Worm (Caenorhabditis elegans) whole organism, young adult: ENCODE results near the gene K02D10.3.

ENCODE experiments used
- B0261.1 ChIP-seq: sonication (generic microtip); optimal IDR thresholded peaks from 2 replicates; lab custom pipeline; 2016; ENCODE audit warnings: mild to moderate bottlenecking, missing genetic modification characterization, moderate library complexity, missing compliant biosample characterization
- D2030.7 ChIP-seq: fragments of 200-800 bp; sonication (Bioruptor generic); IDR thresholded peaks from 2 replicates; pipeline ENCODE4 v1.3.6; 2022; ENCODE audit warnings: missing genetic modification reagents, missing genetic modification characterization, missing compliant biosample characterization
- F39B2.1 ChIP-seq: fragments of 200-800 bp; sonication (Bioruptor generic); IDR thresholded peaks from 2 replicates; pipeline ENCODE4 v1.3.6; 2022; ENCODE audit warnings: missing genetic modification reagents, missing genetic modification characterization, missing compliant biosample characterization
- F52B5.7 ChIP-seq: sonication (generic microtip); optimal IDR thresholded peaks from 2 replicates; lab custom pipeline; 2016; ENCODE audit warnings: mild to moderate bottlenecking, missing genetic modification characterization, missing compliant biosample characterization
- F57C9.4 ChIP-seq: sonication (generic microtip); optimal IDR thresholded peaks from 2 replicates; lab custom pipeline; 2017; ENCODE audit warnings: mild to moderate bottlenecking, missing genetic modification characterization, missing compliant biosample characterization
- K11D2.4 ChIP-seq: fragments of 200-800 bp; sonication (Bioruptor generic); IDR thresholded peaks from 2 replicates; pipeline ENCODE4 v1.3.6; 2022; ENCODE audit warnings: missing genetic modification reagents, missing genetic modification characterization, missing compliant biosample characterization
- Y56A3A.18 ChIP-seq: fragments of 200-800 bp; sonication (Bioruptor generic); IDR thresholded peaks from 2 replicates; pipeline ENCODE4 v1.3.6; 2022; ENCODE audit warnings: missing genetic modification reagents, missing genetic modification characterization, missing compliant biosample characterization
- Y67H2A.10 ChIP-seq: fragments of 200-800 bp; sonication (Bioruptor generic); conservative IDR thresholded peaks from 2 replicates; pipeline ENCODE4 v1.3.6; 2022; ENCODE audit warnings: missing genetic modification reagents, missing genetic modification characterization, missing compliant biosample characterization
- Y79H2A.3 ChIP-seq: fragments of 200-800 bp; sonication (Bioruptor generic); conservative IDR thresholded peaks from 2 replicates; pipeline ENCODE4 v1.3.6; 2022; ENCODE audit warnings: missing genetic modification reagents, missing genetic modification characterization, missing compliant biosample characterization
- aptf-3 ChIP-seq: fragments of 200-800 bp; sonication (Bioruptor generic); IDR thresholded peaks from 2 replicates; pipeline ENCODE4 v1.3.6; 2022; ENCODE audit warnings: missing genetic modification characterization, missing compliant biosample characterization
- bed-2 ChIP-seq: fragments of 200-800 bp; sonication (Bioruptor generic); IDR thresholded peaks from 2 replicates; pipeline ENCODE4 v1.3.6; 2022; ENCODE audit warnings: missing genetic modification reagents, missing genetic modification characterization, missing compliant biosample characterization
- cebp-1 ChIP-seq, 2 experiments: fragments of 200-800 bp in 1 of 2; sonication (Bioruptor generic) in 1 of 2; sonication (generic microtip) in 1 of 2; IDR thresholded peaks in 1 of 2; optimal IDR thresholded peaks in 1 of 2; 2 replicates each; pipeline versions ENCODE4 v1.3.6 to Lab custom; 2017 to 2022; ENCODE audit warnings: missing compliant biosample characterization in 2 of 2, missing genetic modification characterization in 2 of 2, mild to moderate bottlenecking in 1 of 2, missing genetic modification reagents in 1 of 2, moderate library complexity in 1 of 2
- ceh-27 ChIP-seq: fragments of 200-800 bp; sonication (Bioruptor generic); optimal IDR thresholded peaks from 2 replicates; lab custom pipeline; 2018; ENCODE audit warnings: mild to moderate bottlenecking, missing genetic modification characterization, moderate library complexity, missing compliant biosample characterization
- ceh-40 ChIP-seq: fragments of 200-800 bp; sonication (Bioruptor generic); IDR thresholded peaks from 2 replicates; pipeline ENCODE4 v1.3.6; 2022; ENCODE audit warnings: missing genetic modification characterization, missing compliant biosample characterization
- chd-7 ChIP-seq: sonication (generic microtip); optimal IDR thresholded peaks from 2 replicates; lab custom pipeline; 2016; ENCODE audit warnings: mild to moderate bottlenecking, missing genetic modification characterization, moderate library complexity, missing compliant biosample characterization
- efl-1 ChIP-seq: fragments of 150-350 bp; optimal IDR thresholded peaks from 2 replicates; lab custom pipeline; 2014; ENCODE audit warnings: missing biosample characterization, missing genetic modification reagents, missing genetic modification characterization
- egl-18 ChIP-seq: fragments of 200-800 bp; sonication (Bioruptor generic); IDR thresholded peaks from 2 replicates; pipeline ENCODE4 v1.3.6; 2022; ENCODE audit warnings: missing genetic modification reagents, missing genetic modification characterization, missing compliant biosample characterization
- egl-44 ChIP-seq: fragments of 200-800 bp; sonication (Bioruptor generic); IDR thresholded peaks from 2 replicates; pipeline ENCODE4 v1.3.6; 2022; ENCODE audit warnings: missing genetic modification reagents, missing genetic modification characterization, missing compliant biosample characterization
- ekl-4 ChIP-seq: fragments of 200-800 bp; sonication (Bioruptor generic); IDR thresholded peaks from 2 replicates; pipeline ENCODE4 v1.3.6; 2022; ENCODE audit warnings: missing genetic modification reagents, missing genetic modification characterization, missing compliant biosample characterization
- ets-4 ChIP-seq: fragments of 200-800 bp; sonication (Bioruptor generic); optimal IDR thresholded peaks from 2 replicates; lab custom pipeline; 2018; ENCODE audit warnings: mild to moderate bottlenecking, missing genetic modification characterization, missing compliant biosample characterization
- fkh-3 ChIP-seq: sonication (generic microtip); optimal IDR thresholded peaks from 2 replicates; lab custom pipeline; 2016; ENCODE audit warnings: mild to moderate bottlenecking, missing genetic modification characterization, missing compliant biosample characterization
- gei-17 ChIP-seq: fragments of 200-800 bp; sonication (Bioruptor generic); optimal IDR thresholded peaks from 2 replicates; lab custom pipeline; 2018; ENCODE audit warnings: mild to moderate bottlenecking, missing genetic modification characterization, missing compliant biosample characterization
- him-1 ChIP-seq: sonication (generic microtip); optimal IDR thresholded peaks from 2 replicates; lab custom pipeline; 2016; ENCODE audit warnings: missing genotype, missing genetic modification reagents, missing genetic modification characterization, missing compliant biosample characterization
- hmg-1.2 ChIP-seq: fragments of 200-800 bp; sonication (Bioruptor generic); IDR thresholded peaks from 2 replicates; pipeline ENCODE4 v1.3.6; 2022; ENCODE audit warnings: missing genetic modification reagents, missing genetic modification characterization, missing compliant biosample characterization
- hmg-20 ChIP-seq: fragments of 200-800 bp; sonication (Bioruptor generic); IDR thresholded peaks from 2 replicates; pipeline ENCODE4 v1.3.6; 2022; ENCODE audit warnings: missing genetic modification reagents, missing genetic modification characterization, missing compliant biosample characterization
- lir-1 ChIP-seq: fragments of 200-800 bp; sonication (Bioruptor generic); conservative IDR thresholded peaks from 2 replicates; pipeline ENCODE4 v1.3.6; 2022; ENCODE audit warnings: missing genetic modification reagents, missing genetic modification characterization, missing compliant biosample characterization
- madf-3 ChIP-seq: fragments of 200-800 bp; sonication (Bioruptor generic); IDR thresholded peaks from 2 replicates; pipeline ENCODE4 v1.3.6; 2022; ENCODE audit warnings: missing genetic modification reagents, missing genetic modification characterization, missing compliant biosample characterization
- madf-6 ChIP-seq: fragments of 200-800 bp; sonication (Bioruptor generic); IDR thresholded peaks from 2 replicates; pipeline ENCODE4 v1.3.6; 2022; ENCODE audit warnings: missing genetic modification reagents, missing genetic modification characterization, missing compliant biosample characterization
- nfyb-1 ChIP-seq: fragments of 200-800 bp; sonication (Bioruptor generic); IDR thresholded peaks from 2 replicates; pipeline ENCODE4 v1.3.6; 2022; ENCODE audit warnings: missing genetic modification reagents, missing genetic modification characterization, missing compliant biosample characterization
- nhr-90 ChIP-seq: sonication (generic microtip); optimal IDR thresholded peaks from 2 replicates; lab custom pipeline; 2016; ENCODE audit warnings: missing genotype, mild to moderate bottlenecking, missing genetic modification characterization, missing compliant biosample characterization
- pbrm-1 ChIP-seq: fragments of 200-800 bp; sonication (Bioruptor generic); IDR thresholded peaks from 2 replicates; pipeline ENCODE4 v1.3.6; 2022; ENCODE audit warnings: missing genetic modification reagents, missing genetic modification characterization, missing compliant biosample characterization
- sea-2 ChIP-seq: fragments of 200-800 bp; sonication (Bioruptor generic); IDR thresholded peaks from 2 replicates; pipeline ENCODE4 v1.3.6; 2022; ENCODE audit warnings: missing genetic modification characterization, missing compliant biosample characterization
- snpc-1.1 ChIP-seq: sonication (generic microtip); optimal IDR thresholded peaks from 2 replicates; lab custom pipeline; 2017; ENCODE audit warnings: missing genetic modification characterization, mild to moderate bottlenecking, missing compliant biosample characterization, antibody characterized with exemption, moderate library complexity, missing genotype, missing genetic modification reagents; ENCODE audit not compliant: insufficient read depth
- snpc-1.3 ChIP-seq: sonication (generic microtip); optimal IDR thresholded peaks from 2 replicates; lab custom pipeline; 2017; ENCODE audit warnings: missing genetic modification characterization, mild to moderate bottlenecking, missing compliant biosample characterization, antibody characterized with exemption, moderate library complexity, missing genotype, missing genetic modification reagents; ENCODE audit not compliant: insufficient read depth
- snpc-4 ChIP-seq, 5 experiments: fragments of 150-350 bp in 1 of 5; sonication (generic microtip) in 4 of 5; optimal IDR thresholded peaks; 2 replicates each; lab custom pipeline; 2014 to 2018; ENCODE audit warnings: missing genetic modification characterization in 5 of 5, missing biosample characterization in 3 of 5, antibody characterized with exemption in 2 of 5, mild to moderate bottlenecking in 2 of 5, missing compliant biosample characterization in 2 of 5, missing genotype in 2 of 5, moderate library complexity in 2 of 5, missing genetic modification reagents in 1 of 5
- somi-1 ChIP-seq: fragments of 200-800 bp; sonication (Bioruptor generic); optimal IDR thresholded peaks from 2 replicates; lab custom pipeline; 2018; ENCODE audit warnings: mild to moderate bottlenecking, missing genetic modification characterization, missing compliant biosample characterization
- sptf-2 ChIP-seq: fragments of 200-800 bp; sonication (Bioruptor generic); optimal IDR thresholded peaks from 2 replicates; lab custom pipeline; 2018; ENCODE audit warnings: mild to moderate bottlenecking, missing genetic modification characterization, missing compliant biosample characterization
- tbp1 ChIP-seq: fragments of 200-800 bp; sonication (Bioruptor generic); optimal IDR thresholded peaks from 2 replicates; lab custom pipeline; 2018; ENCODE audit warnings: mild to moderate bottlenecking, missing genetic modification characterization, missing compliant biosample characterization
- tbx-9 ChIP-seq: sonication (generic microtip); optimal IDR thresholded peaks from 2 replicates; lab custom pipeline; 2016; ENCODE audit warnings: borderline replicate concordance, missing genetic modification characterization, inconsistent platforms, missing compliant biosample characterization
- tlf-1 ChIP-seq: fragments of 200-800 bp; sonication (Bioruptor generic); optimal IDR thresholded peaks from 2 replicates; lab custom pipeline; 2018; ENCODE audit warnings: mild to moderate bottlenecking, missing genetic modification characterization, missing compliant biosample characterization
- unc-130 ChIP-seq: sonication (generic microtip); optimal IDR thresholded peaks from 2 replicates; lab custom pipeline; 2016; ENCODE audit warnings: missing genetic modification reagents, missing genetic modification characterization, missing compliant biosample characterization
- unc-62 ChIP-seq: fragments of 150-350 bp; optimal IDR thresholded peaks from 2 replicates; lab custom pipeline; 2014; ENCODE audit warnings: missing biosample characterization, missing genetic modification reagents, missing genetic modification characterization
- xnd-1 ChIP-seq: sonication (generic microtip); optimal IDR thresholded peaks from 2 replicates; lab custom pipeline; 2016; ENCODE audit warnings: missing genotype, missing genetic modification reagents, missing genetic modification characterization, missing compliant biosample characterization
- zfh-2 ChIP-seq: fragments of 200-800 bp; sonication (Bioruptor generic); conservative IDR thresholded peaks from 2 replicates; pipeline ENCODE4 v1.3.6; 2022; ENCODE audit warnings: missing genetic modification reagents, missing genetic modification characterization, missing compliant biosample characterization
- zim-3 ChIP-seq: sonication (generic microtip); optimal IDR thresholded peaks from 2 replicates; lab custom pipeline; 2017; ENCODE audit warnings: mild to moderate bottlenecking, missing genetic modification characterization, moderate library complexity, missing compliant biosample characterization
- ztf-26 ChIP-seq: sonication (generic microtip); optimal IDR thresholded peaks from 2 replicates; lab custom pipeline; 2017; ENCODE audit warnings: missing genetic modification characterization, missing compliant biosample characterization
- ztf-3 ChIP-seq: fragments of 200-800 bp; sonication (Bioruptor generic); optimal IDR thresholded peaks from 2 replicates; lab custom pipeline; 2018; ENCODE audit warnings: mild to moderate bottlenecking, missing genetic modification characterization, missing compliant biosample characterization

K02D10.3 gene

ce11 chrIII:8797211-8797733 is 25.5 kb upstream of the K02D10.3 start:
- no peak for TF ChIP-seq F39B2.1 (GFP tag; lab: Robert Waterston, UW)
- no peak for TF ChIP-seq snpc-1.1
- TF ChIP-seq ceh-27 (GFP tag; lab: Kevin White, UChicago): peak; percentile 23
- peak; percentile 54 for TF ChIP-seq hmg-1.2 (GFP tag; lab: Robert Waterston, UW)
- TF ChIP-seq ceh-40 (GFP tag; lab: Robert Waterston, UW): no peak
- TF ChIP-seq snpc-4 (GFP tag; optimal IDR thresholded peaks at IDR 0.05; lab: Kevin White, UChicago): peak; percentile 22
- peak; percentile 29 to 69 (median 43) for TF ChIP-seq snpc-4 (tag; optimal IDR thresholded peaks at IDR 0.05; lab: Kevin White, UChicago)
- TF ChIP-seq B0261.1 (tag; lab: Kevin White, UChicago): no peak
- TF ChIP-seq F57C9.4 (tag; lab: Kevin White, UChicago): no peak
- peak; percentile 67; the same call in 1 of the 2 replicates for TF ChIP-seq egl-44 (GFP tag; lab: Robert Waterston, UW)
- TF ChIP-seq ztf-3 (GFP tag; lab: Kevin White, UChicago): peak; percentile 76
- no peak for TF ChIP-seq ekl-4
- no peak for TF ChIP-seq unc-130
- TF ChIP-seq ztf-26 (tag; lab: Kevin White, UChicago): peak; percentile 77
- no peak for TF ChIP-seq madf-3 (GFP tag; lab: Robert Waterston, UW)
- TF ChIP-seq sptf-2 (GFP tag; lab: Kevin White, UChicago): no peak
- TF ChIP-seq tbp1 (GFP tag; lab: Kevin White, UChicago): peak; percentile 46
- no peak for TF ChIP-seq D2030.7 (GFP tag; lab: Robert Waterston, UW)
- TF ChIP-seq fkh-3 (tag; lab: Kevin White, UChicago): no peak
- TF ChIP-seq cebp-1 (GFP tag; IDR thresholded peaks at IDR 0.05; lab: Robert Waterston, UW): peak; percentile 55
- peak; percentile 81 for TF ChIP-seq cebp-1 (tag; optimal IDR thresholded peaks at IDR 0.05; lab: Kevin White, UChicago)
- TF ChIP-seq somi-1 (GFP tag; lab: Kevin White, UChicago): peak; percentile 93
- TF ChIP-seq unc-62 (GFP tag; lab: Kevin White, UChicago): peak; percentile 74
- TF ChIP-seq Y67H2A.10 (GFP tag; lab: Robert Waterston, UW): no peak
- peak; percentile 71 for TF ChIP-seq chd-7 (tag; lab: Kevin White, UChicago)
- TF ChIP-seq tlf-1 (GFP tag; lab: Kevin White, UChicago): peak; percentile 9
- TF ChIP-seq zfh-2: peak; percentile 75
- TF ChIP-seq bed-2 (GFP tag; lab: Robert Waterston, UW): no peak
- peak; percentile 16 for TF ChIP-seq F52B5.7 (tag; lab: Kevin White, UChicago)
- TF ChIP-seq hmg-20: 0 out of 2 replicates have a peak, but pooled peaks have one; percentile 8
- TF ChIP-seq snpc-1.3 (tag; lab: Kevin White, UChicago): no peak
- no peak for TF ChIP-seq Y56A3A.18 (GFP tag; lab: Robert Waterston, UW)
- 0 out of 2 replicates have a peak, but pooled peaks have one; percentile 68 for TF ChIP-seq nfyb-1 (GFP tag; lab: Robert Waterston, UW)
- no peak for TF ChIP-seq efl-1 (GFP tag; lab: Kevin White, UChicago)
- no peak for TF ChIP-seq xnd-1 (tag; lab: Kevin White, UChicago)
- TF ChIP-seq him-1 (tag; lab: Kevin White, UChicago): no peak
- TF ChIP-seq ets-4: peak; percentile 80
- TF ChIP-seq nhr-90: peak; percentile 57
- no peak for TF ChIP-seq tbx-9 (tag; lab: Kevin White, UChicago)
- no peak for TF ChIP-seq aptf-3 (GFP tag; lab: Robert Waterston, UW)
- no peak for TF ChIP-seq madf-6 (GFP tag; lab: Robert Waterston, UW)
- TF ChIP-seq sea-2 (GFP tag; lab: Robert Waterston, UW): no peak
- no peak for TF ChIP-seq gei-17 (GFP tag; lab: Kevin White, UChicago)
- TF ChIP-seq Y79H2A.3 (GFP tag; lab: Robert Waterston, UW): no peak
- peak; percentile 74 for TF ChIP-seq K11D2.4
- 0 out of 2 replicates have a peak, but pooled peaks have one; percentile 17 for TF ChIP-seq pbrm-1
- no peak for TF ChIP-seq egl-18
- no peak for TF ChIP-seq lir-1
- no peak for TF ChIP-seq zim-3 (tag; lab: Kevin White, UChicago)
